Worm (Caenorhabditis elegans) whole organism, L4 larva: ENCODE data around the gene ugt-50.
A peak's percentile ranks its signal among the peaks of the same experiment; 100 is the strongest.

ENCODE experiments used
- D1046.2 ChIP-seq: fragments of 200-800 bp; sonication (Bioruptor generic); IDR thresholded peaks from 2 replicates; pipeline ENCODE4 v1.3.6; 2022; ENCODE audit warnings: missing genetic modification characterization, missing compliant biosample characterization
- F10B5.3 ChIP-seq: sonication (generic microtip); optimal IDR thresholded peaks from 2 replicates; lab custom pipeline; 2016; ENCODE audit warnings: mild to moderate bottlenecking, missing genetic modification characterization, missing compliant biosample characterization
- F26F4.8 ChIP-seq: fragments of 200-800 bp; sonication (Bioruptor generic); conservative IDR thresholded peaks from 2 replicates; pipeline ENCODE4 v1.3.6; 2022; ENCODE audit warnings: missing genetic modification characterization, missing compliant biosample characterization
- T20F7.1 ChIP-seq: fragments of 200-800 bp; sonication (Bioruptor generic); optimal IDR thresholded peaks from 2 replicates; lab custom pipeline; 2018; ENCODE audit warnings: mild to moderate bottlenecking, missing genetic modification characterization, missing compliant biosample characterization
- Y105C5A.15 ChIP-seq: fragments of 200-800 bp; sonication (Bioruptor generic); IDR thresholded peaks from 2 replicates; pipeline ENCODE4 v1.3.6; 2022; ENCODE audit warnings: missing genetic modification characterization, missing compliant biosample characterization
- ZK337.2 ChIP-seq: fragments of 200-800 bp; sonication (Bioruptor generic); IDR thresholded peaks from 2 replicates; pipeline ENCODE4 v1.3.6; 2022; ENCODE audit warnings: missing genetic modification reagents, missing genetic modification characterization, missing compliant biosample characterization
- aha-1 ChIP-seq: fragments of 150-350 bp; peaks from one replicate; lab custom pipeline; 2014; ENCODE audit warnings: missing biosample characterization, missing genetic modification characterization
- ama-1 ChIP-seq: fragments of 150-350 bp; optimal IDR thresholded peaks from 2 replicates; lab custom pipeline; 2014; ENCODE audit warnings: inconsistent platforms, mixed read lengths
- ceh-20 ChIP-seq: fragments of 200-800 bp; sonication (Bioruptor generic); IDR thresholded peaks from 2 replicates; pipeline ENCODE4 v1.3.6; 2022; ENCODE audit warnings: missing genetic modification reagents, missing genetic modification characterization, missing compliant biosample characterization
- ces-1 ChIP-seq: fragments of 150-350 bp; sonication (generic microtip); optimal IDR thresholded peaks from 4 replicates; lab custom pipeline; 2014; ENCODE audit warnings: missing biosample characterization, missing genetic modification reagents, missing genetic modification characterization
- daf-16 ChIP-seq, 3 experiments: sonication (generic microtip); optimal IDR thresholded peaks; 2 replicates each; lab custom pipeline; 2016 to 2017; ENCODE audit warnings: missing genetic modification characterization in 3 of 3, missing genetic modification reagents in 3 of 3, mild to moderate bottlenecking in 2 of 3, missing compliant biosample characterization in 2 of 3, missing biosample characterization in 1 of 3, moderate library complexity in 1 of 3
- dmd-6 ChIP-seq: fragments of 200-800 bp; sonication (Bioruptor generic); IDR thresholded peaks from 2 replicates; pipeline ENCODE4 v1.3.6; 2022; ENCODE audit warnings: missing genetic modification reagents, missing genetic modification characterization, missing compliant biosample characterization
- dmd-9 ChIP-seq: fragments of 200-800 bp; sonication (Bioruptor generic); IDR thresholded peaks from 2 replicates; pipeline ENCODE4 v1.3.6; 2022; ENCODE audit warnings: missing genetic modification reagents, missing genetic modification characterization, missing compliant biosample characterization
- dve-1 ChIP-seq: sonication (generic microtip); optimal IDR thresholded peaks from 2 replicates; lab custom pipeline; 2017; ENCODE audit warnings: antibody characterized with exemption, mild to moderate bottlenecking, missing genetic modification characterization, missing compliant biosample characterization; ENCODE audit not compliant: insufficient read depth
- egl-27 ChIP-seq: sonication (generic microtip); optimal IDR thresholded peaks from 3 replicates; lab custom pipeline; 2017; ENCODE audit warnings: missing biosample characterization, missing genetic modification reagents, missing genetic modification characterization
- egl-43 ChIP-seq: fragments of 200-800 bp; sonication (Bioruptor generic); IDR thresholded peaks from 2 replicates; pipeline ENCODE4 v1.3.6; 2022; ENCODE audit warnings: missing genetic modification reagents, missing genetic modification characterization, missing compliant biosample characterization
- fos-1 ChIP-seq: fragments of 150-350 bp; optimal IDR thresholded peaks from 2 replicates; lab custom pipeline; 2014; ENCODE audit warnings: missing biosample characterization, missing genetic modification characterization
- hif-1 ChIP-seq, 2 experiments: sonication (generic microtip); optimal IDR thresholded peaks; 2 replicates each; lab custom pipeline; 2016 to 2017; ENCODE audit warnings: missing compliant biosample characterization in 2 of 2, missing genetic modification characterization in 2 of 2, missing genetic modification reagents in 2 of 2, missing genotype in 2 of 2, mild to moderate bottlenecking in 1 of 2
- hlh-11 ChIP-seq: fragments of 200-800 bp; sonication (Bioruptor generic); optimal IDR thresholded peaks from 2 replicates; lab custom pipeline; 2018; ENCODE audit warnings: mild to moderate bottlenecking, missing genetic modification characterization, missing compliant biosample characterization
- hlh-30 ChIP-seq: sonication (generic microtip); optimal IDR thresholded peaks from 2 replicates; lab custom pipeline; 2017; ENCODE audit warnings: antibody characterized with exemption, mild to moderate bottlenecking, missing genetic modification characterization, missing compliant biosample characterization; ENCODE audit not compliant: insufficient read depth
- hmg-1.1 ChIP-seq: fragments of 200-800 bp; sonication (Bioruptor generic); IDR thresholded peaks from 2 replicates; pipeline ENCODE4 v1.3.6; 2022; ENCODE audit warnings: missing genetic modification reagents, missing genetic modification characterization, missing compliant biosample characterization
- jun-1 ChIP-seq: fragments of 150-350 bp; optimal IDR thresholded peaks from 2 replicates; lab custom pipeline; 2014; ENCODE audit warnings: missing biosample characterization, missing genetic modification reagents, missing genetic modification characterization
- lin-1 ChIP-seq: fragments of 200-800 bp; sonication (Bioruptor generic); IDR thresholded peaks from 2 replicates; pipeline ENCODE4 v1.3.6; 2022; ENCODE audit warnings: missing genetic modification reagents, missing genetic modification characterization, missing compliant biosample characterization
- lin-29 ChIP-seq: fragments of 200-800 bp; sonication (Bioruptor generic); IDR thresholded peaks from 2 replicates; pipeline ENCODE4 v1.3.6; 2022; ENCODE audit warnings: missing genetic modification reagents, missing genetic modification characterization, missing compliant biosample characterization
- lin-38 ChIP-seq: fragments of 200-800 bp; sonication (Bioruptor generic); IDR thresholded peaks from 2 replicates; pipeline ENCODE4 v1.3.6; 2022; ENCODE audit warnings: missing genetic modification reagents, missing genetic modification characterization, missing compliant biosample characterization
- lir-3 ChIP-seq: sonication (generic microtip); optimal IDR thresholded peaks from 2 replicates; lab custom pipeline; 2016; ENCODE audit warnings: mild to moderate bottlenecking, missing genetic modification characterization, missing compliant biosample characterization
- lsy-2 ChIP-seq, 2 experiments: fragments of 150-350 bp in 1 of 2; sonication (generic microtip) in 1 of 2; optimal IDR thresholded peaks; 2 replicates each; lab custom pipeline; 2014 to 2017; ENCODE audit warnings: missing biosample characterization in 2 of 2, missing genetic modification characterization in 2 of 2
- madf-9 ChIP-seq: fragments of 200-800 bp; sonication (Bioruptor generic); conservative IDR thresholded peaks from 2 replicates; pipeline ENCODE4 v1.3.6; 2022; ENCODE audit warnings: missing genetic modification reagents, missing genetic modification characterization, missing compliant biosample characterization
- mdl-1 ChIP-seq, 2 experiments: fragments of 150-350 bp in 1 of 2; sonication (generic microtip) in 1 of 2; optimal IDR thresholded peaks; 2 replicates each; lab custom pipeline; 2014 to 2017; ENCODE audit warnings: missing biosample characterization in 2 of 2, missing genetic modification characterization in 2 of 2
- mdt-29 ChIP-seq: fragments of 200-800 bp; sonication (Bioruptor generic); IDR thresholded peaks from 2 replicates; pipeline ENCODE4 v1.3.6; 2022; ENCODE audit warnings: missing genetic modification reagents, missing genetic modification characterization, missing compliant biosample characterization
- mep-1 ChIP-seq: fragments of 150-350 bp; sonication (generic microtip); optimal IDR thresholded peaks from 3 replicates; lab custom pipeline; 2014; ENCODE audit warnings: missing biosample characterization, missing genetic modification characterization
- mxl-2 ChIP-seq: fragments of 200-800 bp; sonication (Bioruptor generic); conservative IDR thresholded peaks from 2 replicates; pipeline ENCODE4 v1.3.6; 2022; ENCODE audit warnings: missing genetic modification reagents, missing genetic modification characterization, missing compliant biosample characterization
- nhr-10 ChIP-seq: fragments of 150-350 bp; optimal IDR thresholded peaks from 2 replicates; lab custom pipeline; 2014; ENCODE audit warnings: missing biosample characterization, missing genetic modification characterization
- nhr-102 ChIP-seq: sonication (generic microtip); optimal IDR thresholded peaks from 2 replicates; lab custom pipeline; 2016; ENCODE audit warnings: mild to moderate bottlenecking, missing genetic modification characterization, moderate library complexity, missing compliant biosample characterization
- nhr-11 ChIP-seq: fragments of 150-350 bp; optimal IDR thresholded peaks from 2 replicates; lab custom pipeline; 2014; ENCODE audit warnings: missing biosample characterization, missing genetic modification characterization
- nhr-237 ChIP-seq: sonication (generic microtip); optimal IDR thresholded peaks from 2 replicates; lab custom pipeline; 2017; ENCODE audit warnings: missing biosample characterization, missing genetic modification characterization
- nhr-25 ChIP-seq: sonication (generic microtip); optimal IDR thresholded peaks from 2 replicates; lab custom pipeline; 2017; ENCODE audit warnings: missing genetic modification characterization, mild to moderate bottlenecking, missing compliant biosample characterization, antibody characterized with exemption, moderate library complexity, borderline replicate concordance; ENCODE audit not compliant: insufficient read depth
- nhr-28 ChIP-seq: fragments of 150-350 bp; optimal IDR thresholded peaks from 2 replicates; lab custom pipeline; 2014; ENCODE audit warnings: missing biosample characterization, missing genetic modification characterization
- nhr-42 ChIP-seq: fragments of 200-800 bp; sonication (Bioruptor generic); IDR thresholded peaks from 2 replicates; pipeline ENCODE4 v1.3.6; 2022; ENCODE audit warnings: missing genetic modification characterization, missing compliant biosample characterization
- nhr-48 ChIP-seq: sonication (generic microtip); optimal IDR thresholded peaks from 2 replicates; lab custom pipeline; 2016; ENCODE audit warnings: mild to moderate bottlenecking, missing genetic modification characterization, missing compliant biosample characterization
- nhr-6 ChIP-seq: fragments of 150-350 bp; optimal IDR thresholded peaks from 2 replicates; lab custom pipeline; 2014; ENCODE audit warnings: missing biosample characterization, missing genetic modification characterization
- nhr-76 ChIP-seq: fragments of 150-350 bp; optimal IDR thresholded peaks from 2 replicates; lab custom pipeline; 2014; ENCODE audit warnings: missing biosample characterization, missing genetic modification characterization
- nhr-77 ChIP-seq: fragments of 150-350 bp; optimal IDR thresholded peaks from 2 replicates; lab custom pipeline; 2014; ENCODE audit warnings: missing biosample characterization, missing genetic modification characterization
- pqm-1 ChIP-seq: sonication (generic microtip); optimal IDR thresholded peaks from 2 replicates; lab custom pipeline; 2017; ENCODE audit warnings: missing biosample characterization, missing genetic modification characterization
- set-16 ChIP-seq: fragments of 200-800 bp; sonication (Bioruptor generic); IDR thresholded peaks from 2 replicates; pipeline ENCODE4 v1.3.6; 2022; ENCODE audit warnings: missing genetic modification reagents, missing genetic modification characterization, missing compliant biosample characterization
- spr-1 ChIP-seq: sonication (generic microtip); optimal IDR thresholded peaks from 2 replicates; lab custom pipeline; 2016; ENCODE audit warnings: mild to moderate bottlenecking, missing genetic modification characterization, missing compliant biosample characterization
- ztf-7 ChIP-seq: fragments of 150-350 bp; optimal IDR thresholded peaks from 2 replicates; lab custom pipeline; 2014; ENCODE audit warnings: missing biosample characterization, missing genetic modification characterization

The ugt-50 gene

DNA sequence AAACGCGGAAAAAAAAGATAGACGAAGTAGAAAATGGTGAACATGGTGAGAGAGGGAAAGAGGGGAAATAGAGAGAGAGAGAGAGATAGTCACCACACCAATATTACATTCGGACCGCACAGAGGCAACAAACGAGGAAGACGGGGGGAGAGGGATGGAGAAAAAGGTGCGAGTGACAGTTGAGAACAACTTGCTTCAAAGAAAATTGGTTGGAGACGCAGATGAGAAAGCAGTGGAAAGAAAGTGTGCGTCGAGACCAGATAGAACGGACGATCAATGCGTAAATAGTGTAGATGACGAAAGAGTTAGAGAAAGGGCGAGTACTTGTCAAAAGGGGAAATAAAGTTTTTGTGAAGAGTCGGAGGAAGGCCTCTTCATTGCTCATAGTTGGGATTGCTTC is 21.0 kb upstream of the ugt-50 start (continued):
- TF ChIP-seq jun-1 (tag; lab: Kevin White, UChicago) (peak; percentile 42), hlh-30 (tag; lab: Kevin White, UChicago) (peak; percentile 82), egl-43 (peak; percentile 64), nhr-28 (peak; percentile 90), nhr-77 (tag; lab: Kevin White, UChicago) (peak; percentile 15), dmd-9 (GFP tag; lab: Robert Waterston, UW) (no peak), madf-9 (peak; percentile 42; the same call in 1 of the 2 replicates), lin-1 (GFP tag; lab: Robert Waterston, UW) (no peak), ama-1 (lab: Kevin White, UChicago) (no peak), nhr-48 (tag; lab: Kevin White, UChicago) (peak; percentile 54), hmg-1.1 (GFP tag; lab: Robert Waterston, UW) (peak; percentile 81), nhr-42 (no peak), egl-27 (tag; lab: Kevin White, UChicago) (peak; percentile 44), lir-3 (tag; lab: Kevin White, UChicago) (no peak), ces-1 (no peak), F10B5.3 (no peak), nhr-10 (tag; lab: Kevin White, UChicago) (peak; percentile 65), mdl-1 (tag; optimal IDR thresholded peaks at IDR 0.05; lab: Kevin White, UChicago) (peak; percentile 29 to 79), hif-1 (tag; optimal IDR thresholded peaks at IDR 0.05; lab: Kevin White, UChicago) (peak in 1 of 2 experiments; percentile 67), ZK337.2 (no peak), ztf-7 (no peak), lin-29 (GFP tag; lab: Robert Waterston, UW) (no peak), nhr-11 (tag; lab: Kevin White, UChicago) (peak; percentile 86), nhr-76 (tag; lab: Kevin White, UChicago) (no peak), T20F7.1 (GFP tag; lab: Kevin White, UChicago) (no peak), dmd-6 (peak; percentile 68), nhr-6 (peak; percentile 44), D1046.2 (no peak), lin-38 (GFP tag; lab: Robert Waterston, UW) (peak; percentile 20; the same call in 1 of the 2 replicates), nhr-102 (tag; lab: Kevin White, UChicago) (peak; percentile 41), hlh-11 (tag; lab: Kevin White, UChicago) (peak; percentile 86), spr-1 (tag; lab: Kevin White, UChicago) (peak; percentile 30)

DNA sequence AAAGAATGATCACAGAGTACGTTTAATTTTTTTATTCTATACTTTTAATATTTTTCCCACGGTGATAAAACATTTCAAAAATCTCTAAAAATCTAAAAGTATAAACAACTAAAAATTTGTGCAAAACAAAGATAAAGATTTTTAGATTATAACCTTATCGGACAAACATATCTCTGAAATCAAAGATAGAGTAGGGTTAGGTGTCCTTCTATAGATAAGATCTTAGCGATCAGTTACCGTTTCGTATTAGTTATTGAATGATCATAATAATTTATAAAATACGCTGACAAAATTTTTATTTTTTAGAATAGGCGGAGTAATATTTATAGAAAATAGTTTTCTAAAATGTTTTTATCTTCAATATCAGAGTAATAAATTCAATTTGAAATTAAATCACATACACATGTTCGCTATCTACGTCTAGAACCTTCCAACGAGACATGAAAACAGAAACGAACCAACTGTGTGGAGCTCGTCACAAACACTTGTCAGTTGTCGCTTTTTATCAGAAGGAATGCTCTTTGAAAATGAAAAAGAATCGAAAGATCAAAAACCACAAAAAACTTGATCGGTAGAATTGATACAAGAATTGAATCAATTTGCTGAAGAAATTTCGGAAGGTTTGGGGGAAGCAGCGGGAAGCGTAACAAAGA is 19.6 kb upstream of the ugt-50 start:
- peak; percentile 57; the same call in 1 of the 2 replicates for TF ChIP-seq ceh-20
- TF ChIP-seq lin-1 (GFP tag; lab: Robert Waterston, UW), result no peak
- TF ChIP-seq hif-1 (tag; optimal IDR thresholded peaks at IDR 0.05; lab: Kevin White, UChicago), result peak in 1 of 2 experiments; percentile 19
- TF ChIP-seq fos-1 (tag; lab: Kevin White, UChicago), result no peak
- peak; percentile 40 for TF ChIP-seq hlh-30 (tag; lab: Kevin White, UChicago)
- TF ChIP-seq mxl-2, result no peak
- TF ChIP-seq lsy-2 (tag; optimal IDR thresholded peaks at IDR 0.05; lab: Kevin White, UChicago), result peak in 1 of 2 experiments; percentile 54
- TF ChIP-seq nhr-42, result no peak
- no peak for TF ChIP-seq lin-29 (GFP tag; lab: Robert Waterston, UW)
- TF ChIP-seq F10B5.3, result no peak
- no peak for TF ChIP-seq nhr-77 (tag; lab: Kevin White, UChicago)
- TF ChIP-seq pqm-1 (tag; lab: Kevin White, UChicago), result no peak
- 0 out of 2 replicates have a peak, but pooled peaks have one; percentile 8 for TF ChIP-seq lin-38 (GFP tag; lab: Robert Waterston, UW)
- TF ChIP-seq nhr-237 (tag; lab: Kevin White, UChicago), result no peak
- TF ChIP-seq Y105C5A.15 (GFP tag; lab: Robert Waterston, UW), result no peak
- peak; percentile 79 for TF ChIP-seq hlh-11 (tag; lab: Kevin White, UChicago)
- TF ChIP-seq nhr-28, result peak; percentile 0
- peak; percentile 33 for TF ChIP-seq mep-1 (tag; lab: Kevin White, UChicago)
- TF ChIP-seq nhr-48 (tag; lab: Kevin White, UChicago), result peak; percentile 33
- 0 out of 2 replicates have a peak, but pooled peaks have one; percentile 38 for TF ChIP-seq mdt-29 (GFP tag; lab: Robert Waterston, UW)
- TF ChIP-seq nhr-6, result no peak
- peak in 1 of 2 experiments; percentile 91 for TF ChIP-seq daf-16 (GFP tag; optimal IDR thresholded peaks at IDR 0.05; lab: Kevin White, UChicago)
- peak; percentile 87 for TF ChIP-seq daf-16 (tag; optimal IDR thresholded peaks at IDR 0.05; lab: Kevin White, UChicago)
- TF ChIP-seq dmd-6, result peak; percentile 47
- peak; percentile 4 for TF ChIP-seq aha-1
- TF ChIP-seq nhr-25 (tag; lab: Kevin White, UChicago), result no peak
- peak; percentile 66 for TF ChIP-seq dve-1
- TF ChIP-seq nhr-11 (tag; lab: Kevin White, UChicago), result peak; percentile 24
- no peak for TF ChIP-seq set-16
- no peak for TF ChIP-seq F26F4.8
